Worm (Caenorhabditis elegans) whole organism, midembryonic: ENCODE data around the gene T07E3.3.

Source experiments
- T22C8.4 ChIP-seq: fragments of 200-800 bp; sonication (Bioruptor generic); IDR thresholded peaks from 2 replicates; pipeline ENCODE4 v1.3.6; 2022; ENCODE audit warnings: missing genetic modification characterization, missing compliant biosample characterization
- flt-1 ChIP-seq: fragments of 200-800 bp; sonication (Bioruptor generic); IDR thresholded peaks from 2 replicates; pipeline ENCODE4 v1.3.6; 2022; ENCODE audit warnings: missing genetic modification characterization, missing compliant biosample characterization
- ztf-29 ChIP-seq: fragments of 200-800 bp; sonication (Bioruptor generic); IDR thresholded peaks from 2 replicates; pipeline ENCODE4 v1.3.6; 2022; ENCODE audit warnings: missing genetic modification reagents, missing genetic modification characterization, missing compliant biosample characterization

ce11 chrIII:6881745-6882144 is 21.9 kb upstream of the T07E3.3 start:
- TF ChIP-seq ztf-29 (GFP tag; lab: Robert Waterston, UW) (no peak), T22C8.4 (GFP tag; lab: Robert Waterston, UW) (no peak), flt-1 (GFP tag; lab: Robert Waterston, UW) (no peak)
